Worm (Caenorhabditis elegans) whole organism, mixed stage, embryonic: ENCODE results near the gene H43E16.1.

ENCODE experiments used
- M03D4.4 ChIP-seq: sonication (generic microtip); optimal IDR thresholded peaks from 2 replicates; lab custom pipeline; 2017; ENCODE audit warnings: mild to moderate bottlenecking, missing genetic modification characterization, missing compliant biosample characterization
- bed-3 ChIP-seq: fragments of 200-800 bp; sonication (Bioruptor generic); optimal IDR thresholded peaks from 3 replicates; lab custom pipeline; 2018; ENCODE audit warnings: mild to moderate bottlenecking, missing genetic modification characterization, moderate library complexity, missing compliant biosample characterization
- ceh-83 ChIP-seq: fragments of 200-800 bp; sonication (Bioruptor generic); optimal IDR thresholded peaks from 2 replicates; lab custom pipeline; 2018; ENCODE audit warnings: mild to moderate bottlenecking, missing genetic modification characterization, missing compliant biosample characterization
- ces-1 ChIP-seq: fragments of 150-350 bp; optimal IDR thresholded peaks from 2 replicates; lab custom pipeline; 2014; ENCODE audit warnings: missing biosample characterization, missing genetic modification reagents, missing genetic modification characterization
- elt-3 ChIP-seq: fragments of 150-350 bp; optimal IDR thresholded peaks from 2 replicates; lab custom pipeline; 2014; ENCODE audit warnings: missing biosample characterization, missing genetic modification characterization
- flh-1 ChIP-seq: fragments of 200-800 bp; sonication (Bioruptor generic); optimal IDR thresholded peaks from 2 replicates; lab custom pipeline; 2018; ENCODE audit warnings: mild to moderate bottlenecking, missing genetic modification characterization, moderate library complexity, missing compliant biosample characterization
- ham-2 ChIP-seq: fragments of 200-800 bp; sonication (Bioruptor generic); optimal IDR thresholded peaks from 2 replicates; lab custom pipeline; 2018; ENCODE audit warnings: mild to moderate bottlenecking, missing genetic modification characterization, missing compliant biosample characterization
- hlh-1 ChIP-seq: fragments of 150-350 bp; optimal IDR thresholded peaks from 2 replicates; lab custom pipeline; 2014; ENCODE audit warnings: missing biosample characterization, missing genetic modification reagents, missing genetic modification characterization
- lin-13 ChIP-seq: fragments of 150-350 bp; optimal IDR thresholded peaks from 2 replicates; lab custom pipeline; 2014; ENCODE audit warnings: missing biosample characterization, missing genetic modification characterization
- lin-32 ChIP-seq: fragments of 200-800 bp; sonication (Bioruptor generic); optimal IDR thresholded peaks from 2 replicates; lab custom pipeline; 2018; ENCODE audit warnings: mild to moderate bottlenecking, missing genetic modification characterization, missing compliant biosample characterization
- mab-5 ChIP-seq: fragments of 150-350 bp; optimal IDR thresholded peaks from 2 replicates; lab custom pipeline; 2014; ENCODE audit warnings: missing biosample characterization, missing genetic modification characterization
- mep-1 ChIP-seq: fragments of 150-350 bp; optimal IDR thresholded peaks from 2 replicates; lab custom pipeline; 2017; ENCODE audit warnings: missing biosample characterization, missing genetic modification reagents, missing genetic modification characterization, inconsistent platforms
- mls-2 ChIP-seq: sonication (generic microtip); optimal IDR thresholded peaks from 2 replicates; lab custom pipeline; 2016; ENCODE audit warnings: mild to moderate bottlenecking, missing genetic modification characterization, moderate library complexity, missing compliant biosample characterization
- nhr-12 ChIP-seq: fragments of 150-350 bp; optimal IDR thresholded peaks from 2 replicates; lab custom pipeline; 2014; ENCODE audit warnings: missing biosample characterization, missing genetic modification characterization
- nhr-2 ChIP-seq: fragments of 150-350 bp; optimal IDR thresholded peaks from 2 replicates; lab custom pipeline; 2014; ENCODE audit warnings: missing biosample characterization, missing genetic modification characterization
- nhr-28 ChIP-seq: fragments of 150-350 bp; optimal IDR thresholded peaks from 2 replicates; lab custom pipeline; 2014; ENCODE audit warnings: missing biosample characterization, missing genetic modification characterization
- nhr-76 ChIP-seq: sonication (generic microtip); optimal IDR thresholded peaks from 2 replicates; lab custom pipeline; 2017; ENCODE audit warnings: missing biosample characterization, missing genetic modification characterization
- sem-2 ChIP-seq: fragments of 200-800 bp; sonication (Bioruptor generic); optimal IDR thresholded peaks from 2 replicates; lab custom pipeline; 2018; ENCODE audit warnings: mild to moderate bottlenecking, missing genetic modification characterization, missing compliant biosample characterization
- snpc-4 ChIP-seq: fragments of 150-350 bp; optimal IDR thresholded peaks from 2 replicates; lab custom pipeline; 2014; ENCODE audit warnings: missing biosample characterization, missing genetic modification characterization
- sptf-1 ChIP-seq: sonication (generic microtip); optimal IDR thresholded peaks from 2 replicates; lab custom pipeline; 2017; ENCODE audit warnings: mild to moderate bottlenecking, missing genetic modification characterization, moderate library complexity, missing compliant biosample characterization
- tbx-8 ChIP-seq: fragments of 200-800 bp; sonication (Bioruptor generic); optimal IDR thresholded peaks from 2 replicates; lab custom pipeline; 2018; ENCODE audit warnings: mild to moderate bottlenecking, missing genetic modification characterization, moderate library complexity, missing compliant biosample characterization
- unc-120 ChIP-seq: sonication (generic microtip); optimal IDR thresholded peaks from 2 replicates; lab custom pipeline; 2017; ENCODE audit warnings: missing genetic modification characterization, missing compliant biosample characterization; ENCODE audit not compliant: poor library complexity, severe bottlenecking
- unc-39 ChIP-seq: fragments of 150-350 bp; optimal IDR thresholded peaks from 2 replicates; lab custom pipeline; 2014; ENCODE audit warnings: missing biosample characterization, missing genetic modification characterization
- unc-62 ChIP-seq: fragments of 150-350 bp; optimal IDR thresholded peaks from 2 replicates; lab custom pipeline; 2014; ENCODE audit warnings: missing biosample characterization, missing genetic modification reagents, missing genetic modification characterization
- zip-8 ChIP-seq: fragments of 150-350 bp; optimal IDR thresholded peaks from 2 replicates; lab custom pipeline; 2014; ENCODE audit warnings: missing biosample characterization, missing genetic modification characterization
- ztf-11 ChIP-seq: fragments of 150-350 bp; optimal IDR thresholded peaks from 2 replicates; lab custom pipeline; 2014; ENCODE audit warnings: missing biosample characterization, missing genetic modification characterization

The H43E16.1 gene

DNA sequence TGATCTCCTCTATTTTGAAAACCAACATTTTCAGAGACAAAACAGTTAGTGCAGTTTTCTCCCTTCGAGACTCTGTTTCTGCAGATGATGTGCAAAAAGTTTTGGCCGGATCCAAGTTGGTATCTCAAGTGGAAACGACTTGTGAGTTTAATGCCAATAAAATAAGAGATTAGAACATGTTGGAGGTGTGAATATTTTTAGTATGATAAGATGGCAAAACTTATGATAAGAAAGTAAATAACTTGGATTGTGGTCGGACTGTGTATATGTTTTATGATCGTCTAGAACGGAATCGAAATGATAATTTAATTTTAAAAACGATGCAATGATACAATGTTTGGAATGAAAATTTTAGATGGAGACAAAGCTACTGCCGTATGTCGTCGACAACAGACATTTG is 42.1 kb upstream of the H43E16.1 start:
- TF ChIP-seq lin-32 (GFP tag; lab: Kevin White, UChicago) (no peak), nhr-12 (tag; lab: Kevin White, UChicago) (no peak), snpc-4 (tag; lab: Kevin White, UChicago) (no peak), nhr-76 (tag; lab: Kevin White, UChicago) (no peak), unc-62 (GFP tag; lab: Kevin White, UChicago) (no peak), bed-3 (GFP tag; lab: Kevin White, UChicago) (no peak), sem-2 (GFP tag; lab: Kevin White, UChicago) (no peak), unc-120 (tag; lab: Kevin White, UChicago) (no peak)

ce11 chrII:6636136-6636535 is 37.9 kb upstream of the H43E16.1 start, which contains the start of gene T19D12.5:
Gene T19D12.5 (minus strand): TSS chrII:6636236.
- TF ChIP-seq ceh-83 (no peak), nhr-28 (tag; lab: Kevin White, UChicago) (no peak), zip-8 (no peak), mls-2 (no peak), lin-13 (tag; lab: Kevin White, UChicago) (no peak), snpc-4 (tag; lab: Kevin White, UChicago) (no peak), hlh-1 (tag; lab: Kevin White, UChicago) (no peak), sptf-1 (tag; lab: Kevin White, UChicago) (no peak), nhr-12 (tag; lab: Kevin White, UChicago) (no peak), nhr-2 (tag; lab: Kevin White, UChicago) (no peak), ces-1 (no peak), ham-2 (GFP tag; lab: Kevin White, UChicago) (no peak), elt-3 (tag; lab: Kevin White, UChicago) (no peak), ztf-11 (tag; lab: Kevin White, UChicago) (no peak), tbx-8 (GFP tag; lab: Kevin White, UChicago) (no peak)

DNA sequence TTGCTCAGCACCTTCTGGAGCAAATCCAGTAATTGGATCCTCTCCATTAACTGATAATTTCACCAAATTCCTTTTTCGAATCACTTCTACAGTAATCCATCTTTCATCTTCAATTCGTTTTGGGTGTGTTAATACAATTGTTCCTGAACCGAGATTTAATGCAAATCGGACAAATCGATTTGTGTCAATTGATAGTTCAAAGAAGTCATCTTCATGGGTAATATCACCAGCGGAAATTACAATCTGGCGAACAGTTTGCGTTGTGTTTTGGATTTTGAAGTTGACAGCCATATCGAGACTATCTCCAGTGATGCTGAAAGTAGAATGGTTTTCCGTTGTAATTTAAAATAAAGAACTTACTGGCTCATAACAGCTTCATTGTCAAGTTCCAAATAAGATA is 36.2 kb upstream of the H43E16.1 start:
- no peak for TF ChIP-seq nhr-28 (tag; lab: Kevin White, UChicago)

- TF ChIP-seq M03D4.4 (tag; lab: Kevin White, UChicago) (no peak), zip-8 (no peak), sem-2 (GFP tag; lab: Kevin White, UChicago) (no peak), nhr-76 (tag; lab: Kevin White, UChicago) (no peak), ces-1 (peak; percentile 77), elt-3 (tag; lab: Kevin White, UChicago) (no peak), tbx-8 (GFP tag; lab: Kevin White, UChicago) (no peak), sptf-1 (tag; lab: Kevin White, UChicago) (no peak)
- TF ChIP-seq, all 35 proteins: peak for 1
These were observed 31.9 kb upstream of the H43E16.1 start for ce11 chrII:6642180-6642579.

DNA sequence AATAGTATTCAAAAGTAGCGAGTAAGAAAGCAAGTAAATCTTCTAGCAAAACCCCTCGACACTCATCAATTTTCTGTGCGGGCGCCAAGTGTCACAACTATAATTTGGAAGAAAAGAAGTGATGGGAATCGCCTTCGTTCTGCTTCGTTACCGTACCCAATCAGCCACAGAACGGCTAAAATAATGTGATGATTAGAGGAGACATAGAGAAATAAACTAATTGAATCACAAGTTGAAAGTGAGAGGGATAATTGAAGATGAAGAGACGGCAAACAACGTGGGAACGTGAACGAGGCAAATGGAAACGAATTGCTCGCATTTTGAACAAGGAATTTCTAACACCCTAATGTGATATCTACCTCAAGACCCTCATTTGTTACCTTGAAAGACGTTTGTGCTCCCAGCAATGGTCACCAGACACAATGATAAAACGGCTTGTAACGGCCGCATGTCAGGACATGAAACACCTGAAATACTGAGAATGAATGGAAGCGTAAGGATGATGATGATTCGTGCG is 31.4 kb upstream of the H43E16.1 start, which contains the start of gene T19D12.6:
Gene T19D12.6, minus strand, starts transcription at position 467 of the 517 bp plus-strand sequence.
- TF ChIP-seq lin-13 (tag; lab: Kevin White, UChicago) (no peak), ces-1 (peak; percentile 58)
- TF ChIP-seq, all 35 proteins: peak for 1

DNA sequence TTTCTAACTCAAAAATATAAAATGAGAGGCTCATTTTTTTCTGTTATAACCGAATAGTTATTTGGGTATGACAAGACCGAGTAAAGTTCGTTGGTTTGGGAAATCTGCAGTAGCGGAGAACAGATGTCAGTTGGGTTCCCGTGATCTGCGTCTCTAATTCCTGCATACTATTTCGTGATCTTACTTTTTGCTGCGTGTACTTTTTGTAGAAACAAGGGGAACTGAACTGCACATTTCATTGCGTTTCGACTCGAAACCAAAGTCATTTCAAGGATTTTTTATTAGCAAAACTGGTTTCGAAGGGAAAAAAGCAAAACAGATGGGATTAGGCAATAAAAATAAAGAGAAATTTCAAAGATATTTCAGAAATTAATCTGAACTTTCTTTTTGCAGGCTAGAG is 27.2 kb upstream of the H43E16.1 start:
- TF ChIP-seq flh-1 (GFP tag; lab: Kevin White, UChicago) (no peak), lin-32 (GFP tag; lab: Kevin White, UChicago) (no peak), nhr-2 (tag; lab: Kevin White, UChicago) (no peak), mls-2 (no peak), unc-39 (no peak), unc-120 (tag; lab: Kevin White, UChicago) (no peak), ztf-11 (tag; lab: Kevin White, UChicago) (no peak), mep-1 (tag; lab: Kevin White, UChicago) (no peak), mab-5 (no peak), ces-1 (no peak)

DNA sequence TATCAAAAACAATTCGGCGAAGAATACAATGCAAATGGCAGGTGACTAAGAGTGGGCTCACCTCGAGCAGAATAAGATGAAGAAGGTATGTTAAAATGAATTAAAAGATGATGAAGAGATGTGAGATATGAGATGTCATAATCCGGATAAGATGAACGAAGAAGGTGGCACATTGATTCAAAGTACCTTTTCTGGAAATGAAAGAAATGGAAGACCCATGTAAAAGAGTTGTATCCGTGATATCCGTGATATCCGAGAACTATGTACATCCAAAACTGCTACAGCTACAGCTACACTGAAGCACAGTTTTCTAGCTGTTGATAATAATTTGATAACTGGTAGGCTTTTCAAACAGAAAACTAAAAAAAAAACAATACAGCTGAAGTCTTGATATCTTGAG is 25.0 kb upstream of the H43E16.1 start, which contains the start of gene oig-8:
Gene oig-8, minus strand, starts transcription at position 101 of the 400 bp plus-strand sequence.
- TF ChIP-seq mab-5: no peak
